Worm (Caenorhabditis elegans) whole organism, young adult: ENCODE measurements around the gene sql-1.

Experiments used
- B0035.1 ChIP-seq: sonication (generic microtip); optimal IDR thresholded peaks from 2 replicates; lab custom pipeline; 2016; ENCODE audit warnings: missing genetic modification characterization, mild to moderate bottlenecking, missing compliant biosample characterization, missing genotype, missing genetic modification reagents
- B0336.3 ChIP-seq: fragments of 200-800 bp; sonication (Bioruptor generic); IDR thresholded peaks from 2 replicates; pipeline ENCODE4 v1.3.6; 2022; ENCODE audit warnings: missing genetic modification characterization, missing compliant biosample characterization
- F37B4.10 ChIP-seq: fragments of 200-800 bp; sonication (Bioruptor generic); IDR thresholded peaks from 2 replicates; pipeline ENCODE4 v1.3.6; 2022; ENCODE audit warnings: missing genetic modification characterization, missing compliant biosample characterization
- F39B2.1 ChIP-seq: fragments of 200-800 bp; sonication (Bioruptor generic); IDR thresholded peaks from 2 replicates; pipeline ENCODE4 v1.3.6; 2022; ENCODE audit warnings: missing genetic modification reagents, missing genetic modification characterization, missing compliant biosample characterization
- F57A8.1 ChIP-seq: fragments of 200-800 bp; sonication (Bioruptor generic); optimal IDR thresholded peaks from 2 replicates; lab custom pipeline; 2018; ENCODE audit warnings: mild to moderate bottlenecking, missing genetic modification characterization, moderate library complexity, missing compliant biosample characterization
- F57C9.4 ChIP-seq: sonication (generic microtip); optimal IDR thresholded peaks from 2 replicates; lab custom pipeline; 2017; ENCODE audit warnings: mild to moderate bottlenecking, missing genetic modification characterization, missing compliant biosample characterization
- T07F8.4 ChIP-seq: sonication (generic microtip); optimal IDR thresholded peaks from 2 replicates; lab custom pipeline; 2016; ENCODE audit warnings: mild to moderate bottlenecking, missing genetic modification characterization, moderate library complexity, missing compliant biosample characterization
- Y53F4B.3 ChIP-seq: fragments of 200-800 bp; sonication (Bioruptor generic); IDR thresholded peaks from 2 replicates; pipeline ENCODE4 v1.3.6; 2022; ENCODE audit warnings: missing genetic modification reagents, missing genetic modification characterization, missing compliant biosample characterization
- Y67H2A.10 ChIP-seq: fragments of 200-800 bp; sonication (Bioruptor generic); conservative IDR thresholded peaks from 2 replicates; pipeline ENCODE4 v1.3.6; 2022; ENCODE audit warnings: missing genetic modification reagents, missing genetic modification characterization, missing compliant biosample characterization
- Y79H2A.3 ChIP-seq: fragments of 200-800 bp; sonication (Bioruptor generic); conservative IDR thresholded peaks from 2 replicates; pipeline ENCODE4 v1.3.6; 2022; ENCODE audit warnings: missing genetic modification reagents, missing genetic modification characterization, missing compliant biosample characterization
- aptf-3 ChIP-seq: fragments of 200-800 bp; sonication (Bioruptor generic); IDR thresholded peaks from 2 replicates; pipeline ENCODE4 v1.3.6; 2022; ENCODE audit warnings: missing genetic modification characterization, missing compliant biosample characterization
- attf-3 ChIP-seq: fragments of 200-800 bp; sonication (Bioruptor generic); conservative IDR thresholded peaks from 2 replicates; pipeline ENCODE4 v1.3.6; 2022; ENCODE audit warnings: missing genetic modification reagents, missing genetic modification characterization, missing compliant biosample characterization
- attf-5 ChIP-seq: fragments of 200-800 bp; sonication (Bioruptor generic); optimal IDR thresholded peaks from 2 replicates; lab custom pipeline; 2018; ENCODE audit warnings: mild to moderate bottlenecking, missing genetic modification characterization, missing compliant biosample characterization
- attf-6 ChIP-seq: fragments of 200-800 bp; sonication (Bioruptor generic); IDR thresholded peaks from 2 replicates; pipeline ENCODE4 v1.3.6; 2022; ENCODE audit warnings: missing genetic modification reagents, missing genetic modification characterization, missing compliant biosample characterization
- cebp-1 ChIP-seq, 2 experiments: fragments of 200-800 bp in 1 of 2; sonication (Bioruptor generic) in 1 of 2; sonication (generic microtip) in 1 of 2; IDR thresholded peaks in 1 of 2; optimal IDR thresholded peaks in 1 of 2; 2 replicates each; pipeline versions ENCODE4 v1.3.6 to Lab custom; 2017 to 2022; ENCODE audit warnings: missing compliant biosample characterization in 2 of 2, missing genetic modification characterization in 2 of 2, mild to moderate bottlenecking in 1 of 2, missing genetic modification reagents in 1 of 2, moderate library complexity in 1 of 2
- ceh-79 ChIP-seq: sonication (generic microtip); optimal IDR thresholded peaks from 2 replicates; lab custom pipeline; 2017; ENCODE audit warnings: mild to moderate bottlenecking, missing genetic modification characterization, missing compliant biosample characterization
- ceh-91 ChIP-seq: fragments of 200-800 bp; sonication (Bioruptor generic); IDR thresholded peaks from 2 replicates; pipeline ENCODE4 v1.3.6; 2022; ENCODE audit warnings: missing genetic modification reagents, missing genetic modification characterization, missing compliant biosample characterization
- die-1 ChIP-seq: sonication (generic microtip); optimal IDR thresholded peaks from 2 replicates; lab custom pipeline; 2016; ENCODE audit warnings: missing genotype, mild to moderate bottlenecking, missing genetic modification characterization, missing compliant biosample characterization
- efl-1 ChIP-seq: fragments of 150-350 bp; optimal IDR thresholded peaks from 2 replicates; lab custom pipeline; 2014; ENCODE audit warnings: missing biosample characterization, missing genetic modification reagents, missing genetic modification characterization
- ekl-4 ChIP-seq: fragments of 200-800 bp; sonication (Bioruptor generic); IDR thresholded peaks from 2 replicates; pipeline ENCODE4 v1.3.6; 2022; ENCODE audit warnings: missing genetic modification reagents, missing genetic modification characterization, missing compliant biosample characterization
- gei-17 ChIP-seq: fragments of 200-800 bp; sonication (Bioruptor generic); optimal IDR thresholded peaks from 2 replicates; lab custom pipeline; 2018; ENCODE audit warnings: mild to moderate bottlenecking, missing genetic modification characterization, missing compliant biosample characterization
- hmg-1.2 ChIP-seq: fragments of 200-800 bp; sonication (Bioruptor generic); IDR thresholded peaks from 2 replicates; pipeline ENCODE4 v1.3.6; 2022; ENCODE audit warnings: missing genetic modification reagents, missing genetic modification characterization, missing compliant biosample characterization
- lsl-1 ChIP-seq: fragments of 200-800 bp; sonication (Bioruptor generic); optimal IDR thresholded peaks from 2 replicates; lab custom pipeline; 2018; ENCODE audit warnings: mild to moderate bottlenecking, missing genetic modification characterization, moderate library complexity, missing compliant biosample characterization
- lsy-27 ChIP-seq: sonication (generic microtip); optimal IDR thresholded peaks from 2 replicates; lab custom pipeline; 2017; ENCODE audit warnings: missing genetic modification characterization, mild to moderate bottlenecking, missing compliant biosample characterization, antibody characterized with exemption, missing genotype, borderline replicate concordance; ENCODE audit not compliant: insufficient read depth
- madf-10 ChIP-seq: sonication (generic microtip); optimal IDR thresholded peaks from 2 replicates; lab custom pipeline; 2016; ENCODE audit warnings: mild to moderate bottlenecking, missing genetic modification characterization, missing compliant biosample characterization
- mcd-1 ChIP-seq: fragments of 200-800 bp; sonication (Bioruptor generic); IDR thresholded peaks from 2 replicates; pipeline ENCODE4 v1.3.6; 2022; ENCODE audit warnings: missing genetic modification reagents, missing genetic modification characterization, missing compliant biosample characterization
- mes-4 ChIP-seq: sonication (generic microtip); optimal IDR thresholded peaks from 2 replicates; lab custom pipeline; 2016; ENCODE audit warnings: missing genotype, missing genetic modification characterization, missing compliant biosample characterization
- nfya-1 ChIP-seq: sonication (generic microtip); optimal IDR thresholded peaks from 2 replicates; lab custom pipeline; 2017; ENCODE audit warnings: antibody characterized with exemption, missing compliant biosample characterization, missing genetic modification characterization, borderline replicate concordance; ENCODE audit not compliant: insufficient read depth
- nhr-179 ChIP-seq: sonication (generic microtip); optimal IDR thresholded peaks from 2 replicates; lab custom pipeline; 2016; ENCODE audit warnings: mild to moderate bottlenecking, missing genetic modification characterization, missing compliant biosample characterization
- nhr-80 ChIP-seq: sonication (generic microtip); optimal IDR thresholded peaks from 2 replicates; lab custom pipeline; 2016; ENCODE audit warnings: missing genetic modification characterization, missing compliant biosample characterization
- rcor-1 ChIP-seq: fragments of 200-800 bp; sonication (Bioruptor generic); IDR thresholded peaks from 2 replicates; pipeline ENCODE4 v1.3.6; 2022; ENCODE audit warnings: missing genetic modification reagents, missing genetic modification characterization, missing compliant biosample characterization
- repo-1 ChIP-seq: sonication (generic microtip); optimal IDR thresholded peaks from 2 replicates; lab custom pipeline; 2017; ENCODE audit warnings: mild to moderate bottlenecking, missing genetic modification characterization, missing compliant biosample characterization
- snpc-1.1 ChIP-seq: sonication (generic microtip); optimal IDR thresholded peaks from 2 replicates; lab custom pipeline; 2017; ENCODE audit warnings: missing genetic modification characterization, mild to moderate bottlenecking, missing compliant biosample characterization, antibody characterized with exemption, moderate library complexity, missing genotype, missing genetic modification reagents; ENCODE audit not compliant: insufficient read depth
- sptf-2 ChIP-seq: fragments of 200-800 bp; sonication (Bioruptor generic); optimal IDR thresholded peaks from 2 replicates; lab custom pipeline; 2018; ENCODE audit warnings: mild to moderate bottlenecking, missing genetic modification characterization, missing compliant biosample characterization
- tbx-9 ChIP-seq: sonication (generic microtip); optimal IDR thresholded peaks from 2 replicates; lab custom pipeline; 2016; ENCODE audit warnings: borderline replicate concordance, missing genetic modification characterization, inconsistent platforms, missing compliant biosample characterization
- tlf-1 ChIP-seq: fragments of 200-800 bp; sonication (Bioruptor generic); optimal IDR thresholded peaks from 2 replicates; lab custom pipeline; 2018; ENCODE audit warnings: mild to moderate bottlenecking, missing genetic modification characterization, missing compliant biosample characterization
- zim-3 ChIP-seq: sonication (generic microtip); optimal IDR thresholded peaks from 2 replicates; lab custom pipeline; 2017; ENCODE audit warnings: mild to moderate bottlenecking, missing genetic modification characterization, moderate library complexity, missing compliant biosample characterization
- ztf-25 ChIP-seq: fragments of 200-800 bp; sonication (Bioruptor generic); IDR thresholded peaks from 2 replicates; pipeline ENCODE4 v1.3.6; 2022; ENCODE audit warnings: missing genetic modification reagents, missing genetic modification characterization, missing compliant biosample characterization
- ztf-3 ChIP-seq: fragments of 200-800 bp; sonication (Bioruptor generic); optimal IDR thresholded peaks from 2 replicates; lab custom pipeline; 2018; ENCODE audit warnings: mild to moderate bottlenecking, missing genetic modification characterization, missing compliant biosample characterization

sql-1 gene

DNA sequence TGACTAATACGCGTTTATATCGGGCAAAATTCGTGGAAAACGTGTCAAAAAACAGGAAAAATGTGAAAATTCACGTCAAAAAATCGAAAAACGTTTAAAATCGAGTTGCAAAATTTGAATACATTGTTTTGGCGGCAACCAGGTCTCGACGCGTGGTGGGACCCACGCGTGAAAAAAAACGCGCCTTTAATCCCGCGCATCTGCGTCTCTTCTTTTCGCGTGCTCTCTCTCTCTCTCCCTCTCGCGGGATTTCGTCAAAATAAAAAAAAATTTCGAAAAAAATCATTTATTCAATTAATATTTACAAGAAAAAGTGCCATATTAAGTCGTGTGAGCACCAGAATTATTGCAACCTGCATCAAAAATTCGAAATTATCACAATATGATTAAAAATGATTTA is 46.0 kb upstream of the sql-1 start, which contains the start of gene ani-1 (continued):
- no peak for TF ChIP-seq ztf-25
- TF ChIP-seq cebp-1 (GFP tag; IDR thresholded peaks at IDR 0.05; lab: Robert Waterston, UW), result no peak
- peak; percentile 68 for TF ChIP-seq cebp-1 (tag; optimal IDR thresholded peaks at IDR 0.05; lab: Kevin White, UChicago)
- 0 out of 2 replicates have a peak, but pooled peaks have one; percentile 10 for TF ChIP-seq attf-6
- no peak for TF ChIP-seq madf-10 (tag; lab: Kevin White, UChicago)
- TF ChIP-seq gei-17, result no peak
- 0 out of 2 replicates have a peak, but pooled peaks have one; percentile 32 for TF ChIP-seq Y67H2A.10 (GFP tag; lab: Robert Waterston, UW)
- TF ChIP-seq zim-3 (tag; lab: Kevin White, UChicago), result no peak
- TF ChIP-seq aptf-3 (GFP tag; lab: Robert Waterston, UW), result no peak
- TF ChIP-seq attf-5 (GFP tag; lab: Kevin White, UChicago), result no peak
- no peak for TF ChIP-seq die-1 (tag; lab: Kevin White, UChicago)
- no peak for TF ChIP-seq F37B4.10 (GFP tag; lab: Robert Waterston, UW)
- TF ChIP-seq F39B2.1 (GFP tag; lab: Robert Waterston, UW), result no peak
- no peak for TF ChIP-seq ztf-3 (GFP tag; lab: Kevin White, UChicago)
- TF ChIP-seq attf-3, result no peak
- TF ChIP-seq mes-4, result no peak
- TF ChIP-seq ceh-91 (GFP tag; lab: Robert Waterston, UW), result peak; percentile 85
- TF ChIP-seq Y79H2A.3 (GFP tag; lab: Robert Waterston, UW), result no peak; the same call in 1 of the 2 replicates
- TF ChIP-seq lsl-1, result peak; percentile 82
- no peak for TF ChIP-seq repo-1 (tag; lab: Kevin White, UChicago)
- TF ChIP-seq tlf-1, result peak; percentile 76
- TF ChIP-seq ceh-79 (tag; lab: Kevin White, UChicago), result no peak
- peak; percentile 91 for TF ChIP-seq efl-1 (GFP tag; lab: Kevin White, UChicago)
- TF ChIP-seq Y53F4B.3 (GFP tag; lab: Robert Waterston, UW), result 0 out of 2 replicates have a peak, but pooled peaks have one; percentile 42
- TF ChIP-seq T07F8.4 (tag; lab: Kevin White, UChicago), result no peak
- peak; percentile 56 for TF ChIP-seq snpc-1.1 (tag; lab: Kevin White, UChicago)
- no peak for TF ChIP-seq F57A8.1 (GFP tag; lab: Kevin White, UChicago)
- peak; percentile 62 for TF ChIP-seq B0336.3 (GFP tag; lab: Robert Waterston, UW)
- TF ChIP-seq nfya-1 (tag; lab: Kevin White, UChicago), result no peak
- TF ChIP-seq B0035.1 (tag; lab: Kevin White, UChicago), result no peak

DNA sequence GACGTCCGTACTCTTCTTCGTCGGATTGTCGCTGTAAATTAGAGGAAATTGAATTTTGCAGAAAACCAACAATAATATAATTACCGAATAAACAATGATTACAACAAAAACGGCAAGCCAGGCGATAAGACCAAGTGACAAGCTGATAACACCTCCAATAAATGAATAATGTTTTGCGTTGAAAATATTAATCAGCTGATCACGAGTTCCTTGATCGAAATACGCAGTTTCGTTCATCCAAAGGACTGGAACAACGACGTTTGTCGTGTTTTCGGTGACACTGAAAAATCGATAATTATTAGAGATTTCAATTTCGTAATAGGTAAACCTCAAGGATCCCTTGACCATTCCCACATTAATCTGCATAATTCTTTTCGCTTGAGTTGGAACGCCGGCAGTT is 45.6 kb upstream of the sql-1 start:
- TF ChIP-seq nhr-80 (tag; lab: Kevin White, UChicago) (peak; percentile 37), sptf-2 (GFP tag; lab: Kevin White, UChicago) (no peak), cebp-1 (GFP tag; IDR thresholded peaks at IDR 0.05; lab: Robert Waterston, UW) (no peak), cebp-1 (tag; optimal IDR thresholded peaks at IDR 0.05; lab: Kevin White, UChicago) (peak; percentile 2), hmg-1.2 (GFP tag; lab: Robert Waterston, UW) (no peak), F57C9.4 (tag; lab: Kevin White, UChicago) (no peak), rcor-1 (GFP tag; lab: Robert Waterston, UW) (peak; percentile 34; the same call in 1 of the 2 replicates)

DNA sequence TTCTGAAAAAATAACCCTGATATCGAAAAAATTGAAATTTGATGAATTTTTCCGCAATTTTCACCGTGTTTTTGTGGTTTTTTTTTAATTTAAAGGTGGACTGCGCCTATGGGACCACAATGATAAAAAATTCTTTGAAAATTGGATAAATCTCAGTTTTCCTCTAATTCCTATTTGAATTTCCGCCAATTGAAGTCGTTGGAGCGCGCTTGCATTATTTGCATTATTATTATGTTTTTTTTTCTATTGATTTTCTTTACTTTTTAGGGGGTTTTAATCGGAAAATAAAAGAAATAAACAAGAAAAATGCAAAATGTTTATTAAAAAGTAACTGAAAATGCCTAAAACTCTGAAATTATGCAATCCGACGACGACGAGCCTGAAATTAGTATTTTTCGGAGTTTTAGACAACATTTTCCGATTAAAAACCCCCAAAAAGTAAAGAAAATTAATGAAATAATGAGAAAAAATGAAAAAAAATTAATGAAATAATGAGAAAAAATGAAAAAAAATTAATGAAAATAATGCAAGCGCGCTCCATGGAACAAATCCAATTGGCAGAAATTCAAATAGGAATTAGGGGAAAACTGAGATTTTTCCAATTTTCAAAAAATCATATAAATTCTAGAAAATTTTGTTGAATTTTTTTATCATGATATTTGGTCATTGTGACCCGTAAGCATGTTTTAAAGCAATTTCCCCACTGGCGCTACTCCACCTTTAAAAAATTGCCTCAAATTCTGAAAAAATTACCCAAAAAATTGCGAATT is 43.5 kb upstream of the sql-1 start:
- no peak for TF ChIP-seq lsy-27
- peak; percentile 49 for TF ChIP-seq mcd-1 (GFP tag; lab: Robert Waterston, UW)
- TF ChIP-seq tbx-9, result no peak
- no peak for TF ChIP-seq Y53F4B.3 (GFP tag; lab: Robert Waterston, UW)
- TF ChIP-seq ekl-4, result peak; percentile 34; the same call in 1 of the 2 replicates
- TF ChIP-seq nhr-179, result no peak
- TF ChIP-seq, all 124 proteins: peak for 2
